Fruit fly (Drosophila melanogaster) whole organism, wandering third instar larva: ENCODE measurements around the gene REPTOR.

Experiments
- Myc ChIP-seq: fragments of >200 bp; optimal IDR thresholded peaks from 2 replicates; lab custom pipeline; 2017
- h ChIP-seq: fragments of 200-800 bp; sonication (Bioruptor generic); optimal IDR thresholded peaks from 3 replicates; lab custom pipeline; 2016; ENCODE audit warnings: missing biosample characterization, mild to moderate bottlenecking, missing genetic modification characterization
- lola ChIP-seq: fragments of >200 bp; optimal IDR thresholded peaks from 2 replicates; lab custom pipeline; 2017; ENCODE audit warnings: missing biosample characterization, missing genetic modification characterization
- usp ChIP-seq: fragments of >200 bp; optimal IDR thresholded peaks from 2 replicates; lab custom pipeline; 2017; ENCODE audit warnings: missing biosample characterization, missing genetic modification characterization

- TF ChIP-seq usp (GFP tag; lab: Kevin White, UChicago) = no peak
- no peak for TF ChIP-seq h (GFP tag; lab: Kevin White, UChicago)
- no peak for TF ChIP-seq Myc (lab: Kevin White, UChicago)
- TF ChIP-seq lola (GFP tag; lab: Kevin White, UChicago) = no peak
Observed at dm6 chr3R:24555932-24556331, 26.7 kb downstream of the REPTOR start.
